Fruit fly (Drosophila melanogaster) S2 (cell line): Measurements from ENCODE around the gene pr.

Source experiments
- CG8478 ChIP-seq: fragments of >200 bp; optimal IDR thresholded peaks from 2 replicates; lab custom pipeline; 2018
- CTCF ChIP-seq, 2 experiments: fragments of >200 bp; optimal IDR thresholded peaks; 2 replicates each; lab custom pipeline; 2018

- TF ChIP-seq CG8478 (no peak), CTCF (optimal IDR thresholded peaks at IDR 0.05; lab: Kevin White, UChicago) (peak; percentile 49 to 50)
Observed at dm6 chr2L:20066233-20066650, 9.0 kb downstream of the pr start, which contains the start of gene bwa.
